Fruit fly (Drosophila melanogaster) whole organism, embryonic: ENCODE results near the gene PCNA2.

ENCODE experiments used
- Awh ChIP-seq: fragments of 200-800 bp; sonication (Bioruptor generic); IDR thresholded peaks from 2 replicates; pipeline ENCODE4, ENCODE4 v1.3.6; 2022; ENCODE audit warnings: missing biosample characterization, missing genetic modification characterization
- CG10321 ChIP-seq: fragments of 200-800 bp; sonication (Bioruptor generic); IDR thresholded peaks from 2 replicates; pipeline ENCODE4 v1.3.6; 2022; ENCODE audit warnings: missing biosample characterization, missing genetic modification characterization
- CG11247 ChIP-seq: fragments of 200-800 bp; sonication (Bioruptor generic); IDR thresholded peaks from 2 replicates; pipeline ENCODE4 v1.3.6; 2022; ENCODE audit warnings: missing biosample characterization, missing genetic modification characterization
- CG11695 ChIP-seq: fragments of 200-800 bp; sonication (Bioruptor generic); IDR thresholded peaks from 3 replicates; pipeline ENCODE4 v1.3.6; 2022; ENCODE audit warnings: missing biosample characterization, missing genetic modification characterization
- CG12299 ChIP-seq: fragments of 200-800 bp; sonication (Bioruptor generic); optimal IDR thresholded peaks from 2 replicates; lab custom pipeline; 2018; ENCODE audit warnings: missing biosample characterization, mild to moderate bottlenecking, missing genetic modification characterization
- CG12391 ChIP-seq: fragments of 200-800 bp; sonication (Bioruptor generic); optimal IDR thresholded peaks from 3 replicates; lab custom pipeline; 2018; ENCODE audit warnings: missing biosample characterization, mild to moderate bottlenecking, missing genetic modification characterization, moderate library complexity
- CG15011 ChIP-seq: fragments of 200-800 bp; sonication (Bioruptor generic); optimal IDR thresholded peaks from 3 replicates; lab custom pipeline; 2018; ENCODE audit warnings: missing biosample characterization, mild to moderate bottlenecking, missing genetic modification characterization
- CG15479 ChIP-seq: fragments of 200-800 bp; sonication (Bioruptor generic); optimal IDR thresholded peaks from 3 replicates; lab custom pipeline; 2019; ENCODE audit warnings: missing biosample characterization, mild to moderate bottlenecking, missing genetic modification characterization, moderate library complexity
- CG17829 ChIP-seq: fragments of 200-800 bp; optimal IDR thresholded peaks from 2 replicates; lab custom pipeline; 2019; ENCODE audit warnings: missing biosample characterization, mild to moderate bottlenecking, missing genetic modification characterization, moderate library complexity
- CG2116 ChIP-seq: fragments of 200-800 bp; sonication (Bioruptor generic); optimal IDR thresholded peaks from 3 replicates; lab custom pipeline; 2018; ENCODE audit warnings: missing biosample characterization, mild to moderate bottlenecking, missing genetic modification characterization
- CG3163 ChIP-seq: fragments of 200-800 bp; sonication (Bioruptor generic); optimal IDR thresholded peaks from 3 replicates; lab custom pipeline; 2016; ENCODE audit warnings: missing biosample characterization, missing genetic modification characterization
- CG32767 ChIP-seq: fragments of 200-800 bp; sonication (Bioruptor generic); IDR thresholded peaks from 2 replicates; pipeline ENCODE4 v1.3.6; 2022; ENCODE audit warnings: missing biosample characterization, missing genetic modification characterization
- CG33557 ChIP-seq: fragments of 200-800 bp; sonication (Bioruptor generic); optimal IDR thresholded peaks from 2 replicates; lab custom pipeline; 2019; ENCODE audit warnings: missing biosample characterization, mild to moderate bottlenecking, missing genetic modification characterization, moderate library complexity
- CG4360 ChIP-seq: fragments of 200-800 bp; sonication (Bioruptor generic); IDR thresholded peaks from 2 replicates; pipeline ENCODE4 v1.3.6; 2022; ENCODE audit warnings: missing biosample characterization, missing genetic modification characterization
- CG5245 ChIP-seq: fragments of 200-800 bp; sonication (Bioruptor generic); optimal IDR thresholded peaks from 3 replicates; lab custom pipeline; 2016; ENCODE audit warnings: missing biosample characterization, missing genetic modification characterization
- CG8281 ChIP-seq: fragments of 200-800 bp; sonication (Bioruptor generic); optimal IDR thresholded peaks from 2 replicates; lab custom pipeline; 2018; ENCODE audit warnings: missing biosample characterization, mild to moderate bottlenecking, missing genetic modification characterization, moderate library complexity
- CG8290 ChIP-seq, 3 experiments: fragments of 200-800 bp; sonication (Bioruptor generic); optimal IDR thresholded peaks; 2 replicates each; lab custom pipeline; 2016 to 2019; ENCODE audit warnings: missing biosample characterization in 3 of 3, missing genetic modification characterization in 3 of 3, mild to moderate bottlenecking in 2 of 3, moderate library complexity in 1 of 3
- CG8944 ChIP-seq: fragments of 200-800 bp; sonication (Bioruptor generic); optimal IDR thresholded peaks from 3 replicates; lab custom pipeline; 2016; ENCODE audit warnings: missing biosample characterization, missing genetic modification characterization
- Deaf1 ChIP-seq: fragments of 200-800 bp; optimal IDR thresholded peaks from 3 replicates; lab custom pipeline; 2019; ENCODE audit warnings: missing biosample characterization, mild to moderate bottlenecking, missing genetic modification characterization, moderate library complexity
- Dip2 ChIP-seq: fragments of 200-800 bp; sonication (Bioruptor generic); IDR thresholded peaks from 2 replicates; pipeline ENCODE4 v1.3.6; 2022; ENCODE audit warnings: missing biosample characterization, missing genetic modification characterization
- Dll ChIP-seq: fragments of 200-800 bp; sonication (Bioruptor generic); IDR thresholded peaks from 4 replicates; pipeline ENCODE4 v1.3.6; 2022; ENCODE audit warnings: missing biosample characterization, missing genetic modification characterization; ENCODE audit not compliant: partially characterized antibody
- Dref ChIP-seq: fragments of 200-800 bp; sonication (Bioruptor generic); IDR thresholded peaks from 2 replicates; pipeline ENCODE4 v1.3.6; 2022; ENCODE audit warnings: missing biosample characterization, missing genetic modification characterization
- H15 ChIP-seq: fragments of 200-800 bp; sonication (Bioruptor generic); IDR thresholded peaks from 3 replicates; pipeline ENCODE4 v1.3.6; 2022; ENCODE audit warnings: missing biosample characterization, missing genetic modification characterization
- NC2β ChIP-seq: fragments of 200-800 bp; sonication (Bioruptor generic); optimal IDR thresholded peaks from 2 replicates; lab custom pipeline; 2016; ENCODE audit warnings: missing biosample characterization, missing genetic modification characterization
- PHDP ChIP-seq: fragments of 200-800 bp; sonication (Bioruptor generic); optimal IDR thresholded peaks from 3 replicates; lab custom pipeline; 2018; ENCODE audit warnings: missing biosample characterization, mild to moderate bottlenecking, missing genetic modification characterization, moderate library complexity
- Pdp1 ChIP-seq, 2 experiments: fragments of 200-800 bp; sonication (Bioruptor generic); optimal IDR thresholded peaks; 3 replicates each; lab custom pipeline; 2016; ENCODE audit warnings: missing biosample characterization in 2 of 2, missing genetic modification characterization in 2 of 2, mild to moderate bottlenecking in 1 of 2, moderate library complexity in 1 of 2
- TFAM ChIP-seq: fragments of 200-800 bp; sonication (Bioruptor generic); optimal IDR thresholded peaks from 2 replicates; lab custom pipeline; 2017; ENCODE audit warnings: missing biosample characterization, missing genetic modification characterization, inconsistent platforms
- Xrp1 ChIP-seq: fragments of 200-800 bp; sonication (Bioruptor generic); IDR thresholded peaks from 2 replicates; pipeline ENCODE4 v1.3.6; 2022; ENCODE audit warnings: missing biosample characterization, missing genetic modification characterization
- abd-A ChIP-seq: fragments of 200-800 bp; sonication (Bioruptor generic); optimal IDR thresholded peaks from 3 replicates; lab custom pipeline; 2019; ENCODE audit warnings: missing biosample characterization, mild to moderate bottlenecking, missing genetic modification characterization, moderate library complexity
- ap ChIP-seq: fragments of 200-800 bp; sonication (Bioruptor generic); IDR thresholded peaks from 2 replicates; pipeline ENCODE4 v1.3.6; 2022; ENCODE audit warnings: missing biosample characterization, missing genetic modification characterization
- bsh ChIP-seq, 2 experiments: fragments of 200-800 bp; sonication (Bioruptor generic); optimal IDR thresholded peaks; 2 replicates each; lab custom pipeline; 2017 to 2018; ENCODE audit warnings: mild to moderate bottlenecking in 2 of 2, missing biosample characterization in 2 of 2, missing genetic modification characterization in 2 of 2, moderate library complexity in 1 of 2
- chn ChIP-seq: fragments of 200-800 bp; sonication (Bioruptor generic); optimal IDR thresholded peaks from 2 replicates; lab custom pipeline; 2016; ENCODE audit warnings: missing biosample characterization, missing genetic modification characterization
- da ChIP-seq: fragments of 200-800 bp; sonication (Bioruptor generic); optimal IDR thresholded peaks from 2 replicates; lab custom pipeline; 2016; ENCODE audit warnings: missing biosample characterization, missing genetic modification characterization
- dan ChIP-seq: fragments of 200-800 bp; sonication (Bioruptor generic); IDR thresholded peaks from 2 replicates; pipeline ENCODE4 v1.3.6; 2022; ENCODE audit warnings: missing biosample characterization, missing genetic modification characterization
- dimm ChIP-seq: fragments of 200-800 bp; sonication (Bioruptor generic); IDR thresholded peaks from 2 replicates; pipeline ENCODE4 v1.3.6; 2022; ENCODE audit warnings: missing biosample characterization, missing genetic modification characterization
- dpn ChIP-seq, 2 experiments: fragments of 200-800 bp; sonication (Bioruptor generic); optimal IDR thresholded peaks; 3 replicates each; lab custom pipeline; 2016; ENCODE audit warnings: missing biosample characterization in 2 of 2, missing genetic modification characterization in 2 of 2
- ems ChIP-seq: fragments of 200-800 bp; sonication (Bioruptor generic); optimal IDR thresholded peaks from 3 replicates; lab custom pipeline; 2016; ENCODE audit warnings: missing biosample characterization, missing genetic modification characterization
- eve ChIP-seq, 2 experiments: fragments of >200 bp; optimal IDR thresholded peaks; 2 replicates each; lab custom pipeline; 2017; ENCODE audit warnings: missing biosample characterization in 2 of 2, missing genetic modification characterization in 2 of 2
- gce ChIP-seq: fragments of 200-800 bp; sonication (Bioruptor generic); IDR thresholded peaks from 3 replicates; pipeline ENCODE4 v1.3.6; 2022; ENCODE audit warnings: missing biosample characterization, missing genetic modification characterization
- kay ChIP-seq: fragments of 200-800 bp; sonication (Bioruptor generic); optimal IDR thresholded peaks from 2 replicates; lab custom pipeline; 2016; ENCODE audit warnings: missing biosample characterization, missing genetic modification characterization
- nerfin-1 ChIP-seq: fragments of 200-800 bp; sonication (Bioruptor generic); optimal IDR thresholded peaks from 3 replicates; lab custom pipeline; 2019; ENCODE audit warnings: missing biosample characterization, mild to moderate bottlenecking, missing genetic modification characterization, moderate library complexity
- org-1 ChIP-seq: fragments of 200-800 bp; sonication (Bioruptor generic); optimal IDR thresholded peaks from 2 replicates; lab custom pipeline; 2017; ENCODE audit warnings: missing biosample characterization, missing genetic modification characterization
- run ChIP-seq: fragments of 200-800 bp; sonication (Bioruptor generic); optimal IDR thresholded peaks from 3 replicates; lab custom pipeline; 2018; ENCODE audit warnings: missing biosample characterization, mild to moderate bottlenecking, missing genetic modification characterization
- schlank ChIP-seq: fragments of 200-800 bp; sonication (Bioruptor generic); optimal IDR thresholded peaks from 2 replicates; lab custom pipeline; 2018; ENCODE audit warnings: missing biosample characterization, mild to moderate bottlenecking, missing genetic modification characterization
- seq ChIP-seq: fragments of 200-800 bp; sonication (Bioruptor generic); IDR thresholded peaks from 2 replicates; pipeline ENCODE4 v1.3.6; 2022; ENCODE audit warnings: missing biosample characterization, missing genetic modification characterization
- sim ChIP-seq: fragments of 200-800 bp; sonication (Bioruptor generic); IDR thresholded peaks from 2 replicates; pipeline ENCODE4 v1.3.6; 2022; ENCODE audit warnings: missing biosample characterization, missing genetic modification characterization
- so ChIP-seq: fragments of 200-800 bp; sonication (Bioruptor generic); IDR thresholded peaks from 3 replicates; pipeline ENCODE4 v1.3.6; 2022; ENCODE audit warnings: missing biosample characterization, missing genetic modification characterization
- vfl ChIP-seq: fragments of 200-800 bp; sonication (Bioruptor generic); optimal IDR thresholded peaks from 2 replicates; lab custom pipeline; 2016; ENCODE audit warnings: missing biosample characterization, missing genetic modification characterization
- wor ChIP-seq: fragments of 200-800 bp; sonication (Bioruptor generic); IDR thresholded peaks from 2 replicates; pipeline ENCODE4 v1.3.6; 2022; ENCODE audit warnings: missing biosample characterization, missing genetic modification characterization
- zf30C ChIP-seq: fragments of 200-800 bp; sonication (Bioruptor generic); optimal IDR thresholded peaks from 3 replicates; lab custom pipeline; 2018; ENCODE audit warnings: missing biosample characterization, mild to moderate bottlenecking, missing genetic modification characterization

The PCNA2 gene

dm6 chr2L:19533247-19533646 lies 50.5 kb downstream of the PCNA2 start, which contains the start of gene CG33116 (continued):
- TF ChIP-seq da (GFP tag; lab: Kevin White, UChicago) (peak; percentile 70), Dref (GFP tag; lab: Robert Waterston, UW) (peak; percentile 35; the same call in 1 of the 2 replicates), ap (GFP tag; lab: Robert Waterston, UW) (0 out of 2 replicates have a peak, but pooled peaks have one; percentile 22), CG11695 (peak; percentile 76; the same call in 2 of the 3 replicates), Pdp1 (GFP tag; optimal IDR thresholded peaks at IDR 0.05; lab: Kevin White, UChicago) (peak; percentile 77 to 80), Deaf1 (tag; lab: Kevin White, UChicago) (peak; percentile 42), CG12299 (tag; lab: Kevin White, UChicago) (peak; percentile 45), CG15011 (peak; percentile 48), nerfin-1 (peak; percentile 80), run (tag; lab: Kevin White, UChicago) (peak; percentile 41), dpn (GFP tag; optimal IDR thresholded peaks at IDR 0.05; lab: Kevin White, UChicago) (peak; percentile 86 to 87), bsh (GFP tag; optimal IDR thresholded peaks at IDR 0.05; lab: Kevin White, UChicago) (peak; percentile 66 to 80), H15 (GFP tag; lab: Robert Waterston, UW) (peak; percentile 68; the same call in 1 of the 3 replicates), kay (GFP tag; lab: Kevin White, UChicago) (peak; percentile 36), dimm (peak; percentile 37; the same call in 1 of the 2 replicates), CG32767 (0 out of 2 replicates have a peak, but pooled peaks have one; percentile 54), CG8281 (tag; lab: Kevin White, UChicago) (peak; percentile 45), wor (GFP tag; lab: Robert Waterston, UW) (no peak), CG5245 (GFP tag; lab: Kevin White, UChicago) (peak; percentile 76), seq (GFP tag; lab: Robert Waterston, UW) (peak; percentile 78), Dip2 (GFP tag; lab: Robert Waterston, UW) (no peak), sim (0 out of 2 replicates have a peak, but pooled peaks have one; percentile 52), zf30C (no peak), CG12391 (peak; percentile 85), CG11247 (GFP tag; lab: Robert Waterston, UW) (peak; percentile 71), ems (GFP tag; lab: Kevin White, UChicago) (peak; percentile 83), CG3163 (GFP tag; lab: Kevin White, UChicago) (peak; percentile 72), org-1 (GFP tag; lab: Kevin White, UChicago) (peak; percentile 75), chn (GFP tag; lab: Kevin White, UChicago) (peak; percentile 90), so (GFP tag; lab: Robert Waterston, UW) (peak; percentile 71; the same call in 2 of the 3 replicates), CG10321 (GFP tag; lab: Robert Waterston, UW) (no peak), gce (GFP tag; lab: Robert Waterston, UW) (peak; percentile 27; the same call in 1 of the 3 replicates), abd-A (tag; lab: Kevin White, UChicago) (no peak), Dll (GFP tag; lab: Robert Waterston, UW) (0 out of 4 replicates have a peak, but pooled peaks have one; percentile 35), dan (GFP tag; lab: Robert Waterston, UW) (no peak), CG17829 (tag; lab: Kevin White, UChicago) (peak; percentile 86), PHDP (tag; lab: Kevin White, UChicago) (peak; percentile 74), eve (GFP tag; optimal IDR thresholded peaks at IDR 0.05; lab: Kevin White, UChicago) (no peak), CG15479 (peak; percentile 41), NC2β (GFP tag; lab: Kevin White, UChicago) (peak; percentile 84), CG8290 (GFP tag; optimal IDR thresholded peaks at IDR 0.05; lab: Kevin White, UChicago) (peak; percentile 88), CG8290 (tag; optimal IDR thresholded peaks at IDR 0.05; lab: Kevin White, UChicago) (peak; percentile 42 to 93), Xrp1 (GFP tag; lab: Robert Waterston, UW) (peak; percentile 77), Awh (peak; percentile 71; the same call in 1 of the 2 replicates), CG2116 (GFP tag; lab: Kevin White, UChicago) (peak; percentile 63), TFAM (peak; percentile 23), schlank (tag; lab: Kevin White, UChicago) (peak; percentile 69), CG33557 (peak; percentile 81), CG8944 (GFP tag; lab: Kevin White, UChicago) (peak; percentile 87), CG4360 (GFP tag; lab: Robert Waterston, UW) (0 out of 2 replicates have a peak, but pooled peaks have one; percentile 38), vfl (GFP tag; lab: Kevin White, UChicago) (peak; percentile 87)
